Fruit fly (Drosophila melanogaster): ENCODE measurements around the gene CG7443.

DNA sequence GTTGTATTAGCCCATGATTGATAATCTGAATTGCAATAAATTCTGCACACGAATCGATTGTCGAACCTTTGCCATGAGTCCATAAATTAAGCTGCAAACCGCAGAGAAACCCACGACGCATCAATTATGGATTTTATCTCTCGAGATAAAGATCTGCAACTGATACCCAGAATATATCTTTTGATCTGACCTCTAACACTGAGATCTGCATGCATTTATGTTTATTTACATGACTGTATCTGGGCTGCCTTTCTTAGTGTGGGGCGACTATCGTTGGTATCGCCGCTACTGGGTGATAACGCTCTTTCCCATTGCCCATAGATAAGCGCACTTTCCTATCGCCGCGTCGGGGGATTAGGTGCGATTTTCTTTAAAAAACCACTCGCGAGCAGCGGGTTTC is 6.9 kb upstream of the CG7443 start, which contains the start of gene Ctr1B:
- no peak for TF ChIP-seq svp (GFP tag)
- no peak for TF ChIP-seq Eip93F (GFP tag; optimal IDR thresholded peaks at IDR 0.05)
- TF ChIP-seq CG16779 (tag; optimal IDR thresholded peaks at IDR 0.05) = no peak
- TF ChIP-seq fd59A (GFP tag; optimal IDR thresholded peaks at IDR 0.05) = no peak
- no peak for TF ChIP-seq CG3919 (GFP tag; optimal IDR thresholded peaks at IDR 0.05)
- TF ChIP-seq Sox14 (GFP tag; optimal IDR thresholded peaks at IDR 0.05) = no peak
- no peak for TF ChIP-seq CG11902 (GFP tag; optimal IDR thresholded peaks at IDR 0.05)
- TF ChIP-seq OdsH (GFP tag; optimal IDR thresholded peaks at IDR 0.05) = no peak

Data from whole organism, prepupa.